Worm (Caenorhabditis elegans): ENCODE results near the gene Y59C2A.2.

Y59C2A.2 gene

DNA sequence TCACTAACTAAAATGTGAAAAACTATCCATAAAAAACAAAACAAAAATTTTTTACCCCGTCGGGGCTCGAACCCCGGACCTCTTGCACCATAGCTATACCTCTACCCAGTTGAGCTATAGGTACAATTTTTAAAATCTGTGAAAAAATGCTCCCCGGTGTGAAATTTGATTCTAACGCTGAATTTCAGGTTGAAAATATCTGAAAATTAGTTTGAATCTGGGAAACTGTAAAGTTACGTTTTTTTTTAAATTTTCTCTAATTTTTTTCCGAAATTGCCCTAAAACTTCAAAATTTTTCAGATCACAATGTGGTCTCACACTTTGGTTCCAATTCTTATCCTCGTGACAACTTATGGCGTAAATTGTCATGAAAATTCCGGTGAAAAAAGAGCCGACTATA, 3.9 kb upstream of the Y59C2A.2 start, which contains the start of gene Y59C2A.1:
Y59C2A.1 (plus strand) TSS at position 301 of the 400 bp plus-strand sequence.
- no peak for TF ChIP-seq him-1 (tag; optimal IDR thresholded peaks at IDR 0.05)
- TF ChIP-seq W03F9.2 (tag; optimal IDR thresholded peaks at IDR 0.05): no peak
- TF ChIP-seq dao-5 (tag; optimal IDR thresholded peaks at IDR 0.05): no peak

DNA sequence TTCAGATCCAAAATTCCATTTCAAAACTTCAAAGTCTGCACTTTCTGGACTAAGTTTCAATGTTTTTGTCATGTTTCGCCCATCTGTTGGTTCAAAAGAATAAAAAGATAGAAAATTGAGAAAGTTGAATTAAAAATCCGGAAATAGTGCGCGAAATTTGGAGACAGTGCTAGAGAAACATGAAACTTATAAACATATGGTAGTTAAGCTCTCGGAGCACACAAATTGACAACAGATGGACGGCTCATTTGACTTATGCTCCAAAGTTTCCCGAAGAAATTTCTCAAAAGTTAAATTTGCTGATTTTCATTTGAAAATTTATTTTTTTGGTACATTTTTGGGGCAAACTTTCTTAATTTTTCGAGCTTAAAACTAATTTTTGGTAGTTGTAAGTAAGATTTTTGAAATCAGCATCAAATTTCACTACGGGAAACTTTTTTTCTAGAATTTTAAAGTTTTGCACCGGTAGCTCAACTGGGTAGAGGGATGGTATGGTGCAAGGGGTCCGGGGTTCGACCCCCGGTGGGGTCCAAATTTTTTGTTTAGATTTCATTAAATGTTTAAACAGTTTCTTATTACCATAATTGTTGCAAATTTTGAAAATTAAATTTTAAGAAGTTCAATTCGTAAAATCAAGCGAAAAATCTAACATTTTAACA, 2.3 kb upstream of the Y59C2A.2 start:
- TF ChIP-seq dao-5 (tag; optimal IDR thresholded peaks at IDR 0.05) (no peak), W03F9.2 (tag; optimal IDR thresholded peaks at IDR 0.05) (no peak)

DNA sequence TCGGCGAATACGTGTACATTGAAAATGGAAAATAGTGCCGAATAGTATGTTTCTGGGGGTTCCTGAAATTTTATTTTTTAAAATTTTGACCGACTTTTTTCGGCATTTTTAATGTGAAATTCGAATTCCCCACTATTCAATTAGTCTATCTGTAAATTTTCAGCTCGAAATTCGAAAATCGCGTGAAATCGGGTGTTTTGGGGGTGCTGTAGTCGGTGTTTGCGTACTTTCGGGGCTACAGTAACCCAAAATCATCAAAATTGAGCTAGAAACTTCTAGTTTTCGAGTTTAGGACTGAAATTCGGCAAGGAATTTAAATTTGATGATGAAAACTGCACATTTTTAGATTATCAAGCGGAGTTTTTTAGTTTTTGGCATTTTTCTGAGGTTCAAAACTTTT, 1.8 kb downstream of the Y59C2A.2 start:
- TF ChIP-seq W03F9.2 (tag; optimal IDR thresholded peaks at IDR 0.05) (no peak), him-1 (tag; optimal IDR thresholded peaks at IDR 0.05) (no peak), dao-5 (tag; optimal IDR thresholded peaks at IDR 0.05) (no peak)

DNA sequence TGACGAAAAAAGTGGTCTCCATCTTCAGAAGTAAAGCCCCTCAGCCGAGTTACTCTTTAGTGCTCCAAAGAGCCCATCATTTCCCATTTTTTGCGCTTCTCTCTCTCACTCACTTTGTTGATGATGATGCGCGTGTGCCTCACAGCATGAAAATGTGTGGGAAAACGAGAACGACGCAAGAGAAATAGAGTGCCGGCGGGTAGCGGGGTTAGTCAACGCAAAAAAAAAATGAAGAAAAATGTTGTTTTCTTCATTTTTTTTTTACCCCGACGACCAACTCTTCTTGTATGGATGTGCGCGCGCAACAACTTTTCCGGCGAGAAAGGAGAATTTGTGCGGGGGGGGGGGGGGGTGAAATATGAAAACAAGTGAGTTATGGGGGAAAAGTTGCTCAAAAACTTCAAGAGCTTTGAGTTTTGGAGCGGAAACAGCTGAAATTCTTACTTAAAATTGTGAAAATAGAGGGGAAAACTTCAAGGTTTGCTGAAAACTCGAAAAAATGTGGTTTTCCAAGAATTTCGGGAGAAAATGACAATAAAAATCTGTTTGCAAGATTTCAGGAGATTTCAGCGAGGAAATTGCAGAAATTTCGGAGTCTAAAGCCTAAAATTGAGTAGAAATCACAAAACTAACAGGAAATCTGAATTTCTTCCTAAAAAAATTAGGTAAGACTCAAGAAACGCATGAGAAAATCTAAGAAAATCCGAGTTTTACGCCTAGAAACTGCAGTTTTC, 6.2 kb downstream of the Y59C2A.2 start, which contains the start of gene C33C12.1:
C33C12.1 (plus strand) TSS at position 684 of the 734 bp plus-strand sequence.
- no peak for TF ChIP-seq dao-5 (tag; optimal IDR thresholded peaks at IDR 0.05)
- peak; percentile 7 for TF ChIP-seq him-1 (tag; optimal IDR thresholded peaks at IDR 0.05)
- TF ChIP-seq W03F9.2 (tag; optimal IDR thresholded peaks at IDR 0.05): no peak

DNA sequence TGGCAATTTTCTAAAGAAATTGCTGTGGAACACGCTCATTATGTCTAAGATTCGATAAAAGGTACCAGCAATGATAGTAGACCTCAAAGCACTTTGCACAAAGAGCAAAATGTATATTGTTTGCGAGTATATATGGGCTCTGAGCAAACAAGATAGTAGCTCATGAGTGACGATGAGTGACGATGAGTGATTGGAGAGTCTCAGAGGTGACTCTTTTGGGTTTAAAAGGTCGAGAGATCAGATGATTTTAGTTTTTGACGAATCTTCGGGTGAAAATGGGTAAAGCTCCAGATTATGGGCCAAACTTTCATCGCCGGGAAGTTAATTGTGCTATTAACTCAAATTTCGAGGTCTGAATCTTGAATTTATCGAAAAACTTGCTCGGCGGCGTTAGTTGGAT, 7.2 kb downstream of the Y59C2A.2 start:
- TF ChIP-seq dao-5 (tag; optimal IDR thresholded peaks at IDR 0.05) (no peak), him-1 (tag; optimal IDR thresholded peaks at IDR 0.05) (no peak), W03F9.2 (tag; optimal IDR thresholded peaks at IDR 0.05) (no peak)

- TF ChIP-seq W03F9.2 (tag; optimal IDR thresholded peaks at IDR 0.05) (no peak), him-1 (tag; optimal IDR thresholded peaks at IDR 0.05) (no peak), dao-5 (tag; optimal IDR thresholded peaks at IDR 0.05) (no peak)
These were observed 8.4 kb downstream of the Y59C2A.2 start for ce11 chrII:2195541-2195940.

- TF ChIP-seq dao-5 (tag; optimal IDR thresholded peaks at IDR 0.05) (no peak), W03F9.2 (tag; optimal IDR thresholded peaks at IDR 0.05) (no peak), him-1 (tag; optimal IDR thresholded peaks at IDR 0.05) (no peak)
These were observed 11.7 kb downstream of the Y59C2A.2 start for ce11 chrII:2192267-2192666.

ce11 chrII:2191383-2191782, 12.6 kb downstream of the Y59C2A.2 start:
- TF ChIP-seq W03F9.2 (tag; optimal IDR thresholded peaks at IDR 0.05): no peak
- TF ChIP-seq dao-5 (tag; optimal IDR thresholded peaks at IDR 0.05): no peak
- TF ChIP-seq him-1 (tag; optimal IDR thresholded peaks at IDR 0.05): no peak

- TF ChIP-seq W03F9.2 (tag; optimal IDR thresholded peaks at IDR 0.05) (no peak), him-1 (tag; optimal IDR thresholded peaks at IDR 0.05) (no peak), dao-5 (tag; optimal IDR thresholded peaks at IDR 0.05) (no peak)
These were observed 13.4 kb downstream of the Y59C2A.2 start for ce11 chrII:2190522-2190921.

DNA sequence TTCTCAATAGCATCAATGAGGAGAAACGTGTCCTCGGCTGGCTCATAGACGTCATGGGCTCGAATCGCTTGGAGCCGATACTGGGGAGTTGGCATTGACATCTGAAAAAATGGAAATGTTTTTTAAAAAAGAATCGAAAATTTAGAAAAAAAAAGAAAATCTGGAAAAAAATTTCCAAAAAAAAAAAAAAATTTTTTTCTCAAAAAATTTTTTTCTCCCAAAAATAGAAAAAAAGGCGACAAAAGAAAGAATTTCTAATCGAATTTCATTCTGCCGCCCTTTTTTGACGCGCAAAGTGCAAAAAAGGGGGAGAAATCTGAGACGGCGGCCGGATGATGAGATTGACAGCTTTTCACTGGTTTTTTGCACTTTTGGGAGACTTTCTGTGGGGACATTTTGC, 14.6 kb downstream of the Y59C2A.2 start, which contains the start of gene mtq-2:
mtq-2 (minus strand) TSS at position 101 of the 400 bp plus-strand sequence.
- TF ChIP-seq W03F9.2 (tag; optimal IDR thresholded peaks at IDR 0.05): no peak
- no peak for TF ChIP-seq him-1 (tag; optimal IDR thresholded peaks at IDR 0.05)
- no peak for TF ChIP-seq dao-5 (tag; optimal IDR thresholded peaks at IDR 0.05)

ce11 chrII:2186730-2187129, 17.2 kb downstream of the Y59C2A.2 start:
- no peak for TF ChIP-seq W03F9.2 (tag; optimal IDR thresholded peaks at IDR 0.05)
- TF ChIP-seq him-1 (tag; optimal IDR thresholded peaks at IDR 0.05): no peak
- no peak for TF ChIP-seq dao-5 (tag; optimal IDR thresholded peaks at IDR 0.05)

- TF ChIP-seq him-1 (tag; optimal IDR thresholded peaks at IDR 0.05) (no peak), dao-5 (tag; optimal IDR thresholded peaks at IDR 0.05) (no peak), W03F9.2 (tag; optimal IDR thresholded peaks at IDR 0.05) (no peak)
These were observed 17.6 kb downstream of the Y59C2A.2 start, which contains the start of gene gba-2 for ce11 chrII:2186329-2186728. TSS of gene gba-2 (minus strand) at chrII:2186434.

ce11 chrII:2177735-2178134, 26.2 kb downstream of the Y59C2A.2 start:
- TF ChIP-seq W03F9.2 (tag; optimal IDR thresholded peaks at IDR 0.05): no peak
- TF ChIP-seq him-1 (tag; optimal IDR thresholded peaks at IDR 0.05): no peak
- TF ChIP-seq dao-5 (tag; optimal IDR thresholded peaks at IDR 0.05): no peak

ce11 chrII:2176688-2177087, 27.2 kb downstream of the Y59C2A.2 start, which contains the start of gene gba-1:
TSS of gene gba-1 (plus strand) at chrII:2176741.
- TF ChIP-seq dao-5 (tag; optimal IDR thresholded peaks at IDR 0.05): no peak
- no peak for TF ChIP-seq him-1 (tag; optimal IDR thresholded peaks at IDR 0.05)
- TF ChIP-seq W03F9.2 (tag; optimal IDR thresholded peaks at IDR 0.05): no peak
